Worm (Caenorhabditis elegans): Measurements from ENCODE around the gene F02D8.4.

DNA sequence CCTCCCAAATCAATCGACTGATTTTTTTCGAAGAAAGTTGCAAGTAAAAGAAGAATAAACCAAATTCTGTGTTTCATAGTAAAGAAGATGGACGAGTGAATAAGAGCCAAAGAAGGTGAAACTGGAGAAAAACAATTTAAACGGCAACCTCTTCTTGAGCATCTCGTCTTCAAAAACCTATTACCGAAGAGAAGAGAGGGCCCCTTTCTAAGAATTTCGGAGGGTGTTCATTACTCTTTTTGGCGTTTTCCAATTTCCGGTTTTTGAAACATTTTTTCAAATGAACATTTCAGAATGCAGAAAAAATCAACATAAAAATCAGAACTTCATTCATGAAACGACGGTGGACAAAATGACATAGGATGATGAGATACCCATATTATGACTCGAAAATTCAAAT lies 26.9 kb downstream of the F02D8.4 start, which contains the start of gene nmr-2:
- TF ChIP-seq fkh-10 (GFP tag; optimal IDR thresholded peaks at IDR 0.05), result no peak
- TF ChIP-seq unc-62 (GFP tag; optimal IDR thresholded peaks at IDR 0.05), result no peak

Data from whole organism, L1 larva.